Worm (Caenorhabditis elegans): ENCODE results near the gene hlh-26.

DNA sequence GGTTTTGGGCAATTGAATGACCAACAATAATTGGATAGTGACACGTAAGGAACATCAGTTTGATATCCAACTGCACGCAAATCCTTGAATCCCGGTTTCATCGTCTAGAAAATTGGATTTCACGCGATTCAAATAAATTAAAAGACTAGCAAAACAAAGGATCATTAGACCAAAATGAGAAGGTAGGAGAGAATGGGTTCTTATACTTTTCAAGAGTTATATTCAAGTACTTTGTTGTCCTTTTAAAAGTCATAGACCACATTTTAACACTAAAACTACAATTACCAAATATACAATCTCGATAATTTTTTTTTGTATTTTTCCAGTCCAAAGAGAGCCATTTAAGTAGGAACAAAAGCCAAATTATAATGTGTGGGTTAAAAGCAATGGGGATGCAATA is 48.8 kb upstream of the hlh-26 start, which contains the start of gene T25E4.2:
- TF ChIP-seq ama-1 (optimal IDR thresholded peaks at IDR 0.05), result no peak
- no peak for TF ChIP-seq scrt-1 (GFP tag; IDR thresholded peaks at IDR 0.05)
- TF ChIP-seq hnd-1 (tag; optimal IDR thresholded peaks at IDR 0.05), result no peak
- TF ChIP-seq ceh-36 (tag; optimal IDR thresholded peaks at IDR 0.05), result no peak

Measured in whole organism, early embryonic.